Fruit fly (Drosophila melanogaster) whole organism, embryonic: ENCODE measurements around the gene CG33331.

Source experiments
- Asciz ChIP-seq: fragments of 200-800 bp; sonication (Bioruptor generic); optimal IDR thresholded peaks from 2 replicates; lab custom pipeline; 2017; ENCODE audit warnings: missing biosample characterization, mild to moderate bottlenecking, missing genetic modification characterization, missing genetic modification reagents
- Bteb2 ChIP-seq: fragments of 200-800 bp; sonication (Bioruptor generic); optimal IDR thresholded peaks from 2 replicates; lab custom pipeline; 2016; ENCODE audit warnings: missing biosample characterization, missing genetic modification characterization
- CG11398 ChIP-seq: fragments of 200-800 bp; sonication (Bioruptor generic); optimal IDR thresholded peaks from 2 replicates; lab custom pipeline; 2016; ENCODE audit warnings: missing biosample characterization, missing genetic modification characterization
- CG11456 ChIP-seq: fragments of 200-800 bp; sonication (Bioruptor generic); IDR thresholded peaks from 3 replicates; pipeline ENCODE4 v1.3.6; 2022; ENCODE audit warnings: missing biosample characterization, missing genetic modification characterization
- CG11723 ChIP-seq: fragments of 200-800 bp; sonication (Bioruptor generic); optimal IDR thresholded peaks from 2 replicates; lab custom pipeline; 2017; ENCODE audit warnings: missing biosample characterization, mild to moderate bottlenecking, missing genetic modification characterization
- CG12299 ChIP-seq: fragments of 200-800 bp; sonication (Bioruptor generic); optimal IDR thresholded peaks from 2 replicates; lab custom pipeline; 2018; ENCODE audit warnings: missing biosample characterization, mild to moderate bottlenecking, missing genetic modification characterization
- CG14014 ChIP-seq: fragments of 200-800 bp; sonication (Bioruptor generic); IDR thresholded peaks from 2 replicates; pipeline ENCODE4 v1.3.6; 2022; ENCODE audit warnings: missing biosample characterization, missing genetic modification characterization
- CG14050 ChIP-seq: fragments of 200-800 bp; sonication (Bioruptor generic); IDR thresholded peaks from 3 replicates; pipeline ENCODE4 v1.3.6; 2022; ENCODE audit warnings: missing biosample characterization, missing genetic modification characterization
- CG14710 ChIP-seq: fragments of 200-800 bp; sonication (Bioruptor generic); optimal IDR thresholded peaks from 3 replicates; lab custom pipeline; 2019; ENCODE audit warnings: missing biosample characterization, mild to moderate bottlenecking, missing genetic modification characterization, moderate library complexity
- CG16813 ChIP-seq: fragments of 200-800 bp; sonication (Bioruptor generic); IDR thresholded peaks from 3 replicates; pipeline ENCODE4 v1.3.6; 2022; ENCODE audit warnings: missing biosample characterization, missing genetic modification characterization; ENCODE audit not compliant: partially characterized antibody
- CG17612 ChIP-seq: fragments of 200-800 bp; sonication (Bioruptor generic); IDR thresholded peaks from 2 replicates; pipeline ENCODE4 v1.3.6; 2022; ENCODE audit warnings: missing biosample characterization, missing genetic modification characterization
- CG17912 ChIP-seq: fragments of 200-800 bp; sonication (Bioruptor generic); optimal IDR thresholded peaks from 2 replicates; lab custom pipeline; 2018; ENCODE audit warnings: missing biosample characterization, mild to moderate bottlenecking, missing genetic modification characterization
- CG1832 ChIP-seq: fragments of 200-800 bp; sonication (Bioruptor generic); optimal IDR thresholded peaks from 2 replicates; lab custom pipeline; 2017; ENCODE audit warnings: missing biosample characterization, mild to moderate bottlenecking, missing genetic modification characterization, inconsistent platforms
- CG18476 ChIP-seq: fragments of 200-800 bp; sonication (Bioruptor generic); optimal IDR thresholded peaks from 2 replicates; lab custom pipeline; 2016; ENCODE audit warnings: missing biosample characterization, mild to moderate bottlenecking, missing genetic modification characterization
- CG2199 ChIP-seq: fragments of 200-800 bp; sonication (Bioruptor generic); IDR thresholded peaks from 3 replicates; pipeline ENCODE4 v1.3.6; 2022; ENCODE audit warnings: missing biosample characterization, missing genetic modification characterization
- CG33213 ChIP-seq: fragments of 200-800 bp; sonication (Bioruptor generic); optimal IDR thresholded peaks from 3 replicates; lab custom pipeline; 2016; ENCODE audit warnings: missing biosample characterization, missing genetic modification characterization
- CG33557 ChIP-seq: fragments of 200-800 bp; sonication (Bioruptor generic); optimal IDR thresholded peaks from 2 replicates; lab custom pipeline; 2019; ENCODE audit warnings: missing biosample characterization, mild to moderate bottlenecking, missing genetic modification characterization, moderate library complexity
- CG34224 ChIP-seq: fragments of 200-800 bp; sonication (Bioruptor generic); IDR thresholded peaks from 3 replicates; pipeline ENCODE4 v1.3.6; 2022; ENCODE audit warnings: missing biosample characterization, missing genetic modification characterization; ENCODE audit not compliant: partially characterized antibody
- CG3847 ChIP-seq: fragments of 200-800 bp; sonication (Bioruptor generic); IDR thresholded peaks from 2 replicates; pipeline ENCODE4 v1.3.6; 2022; ENCODE audit warnings: missing biosample characterization, missing genetic modification characterization
- CG4282 ChIP-seq: fragments of 200-800 bp; sonication (Bioruptor generic); optimal IDR thresholded peaks from 2 replicates; lab custom pipeline; 2016; ENCODE audit warnings: missing biosample characterization, missing genetic modification characterization
- CoRest ChIP-seq: fragments of 200-800 bp; sonication (Bioruptor generic); optimal IDR thresholded peaks from 3 replicates; lab custom pipeline; 2018; ENCODE audit warnings: missing biosample characterization, mild to moderate bottlenecking, missing genetic modification characterization, moderate library complexity
- Dp ChIP-seq: fragments of 200-800 bp; sonication (Bioruptor generic); optimal IDR thresholded peaks from 2 replicates; lab custom pipeline; 2018; ENCODE audit warnings: missing biosample characterization, mild to moderate bottlenecking, missing genetic modification characterization, moderate library complexity
- Gsc ChIP-seq: fragments of 200-800 bp; sonication (Bioruptor generic); IDR thresholded peaks from 2 replicates; pipeline ENCODE4 v1.3.6; 2022; ENCODE audit warnings: missing biosample characterization, missing genetic modification characterization
- Hr3 ChIP-seq: fragments of 200-800 bp; sonication (Bioruptor generic); optimal IDR thresholded peaks from 3 replicates; lab custom pipeline; 2016; ENCODE audit warnings: missing biosample characterization, missing genetic modification characterization
- Max ChIP-seq: fragments of 200-800 bp; sonication (Bioruptor generic); optimal IDR thresholded peaks from 2 replicates; lab custom pipeline; 2016; ENCODE audit warnings: missing biosample characterization, mild to moderate bottlenecking, missing genetic modification characterization
- PHDP ChIP-seq: fragments of 200-800 bp; sonication (Bioruptor generic); optimal IDR thresholded peaks from 3 replicates; lab custom pipeline; 2018; ENCODE audit warnings: missing biosample characterization, mild to moderate bottlenecking, missing genetic modification characterization, moderate library complexity
- Ravus ChIP-seq: fragments of 200-800 bp; sonication (Bioruptor generic); IDR thresholded peaks from 2 replicates; pipeline ENCODE4 v1.3.6; 2022; ENCODE audit warnings: missing biosample characterization, missing genetic modification characterization
- Sin3A ChIP-seq: fragments of >200 bp; optimal IDR thresholded peaks from 2 replicates; lab custom pipeline; 2018
- Six4 ChIP-seq: fragments of 200-800 bp; sonication (Bioruptor generic); optimal IDR thresholded peaks from 2 replicates; lab custom pipeline; 2016; ENCODE audit warnings: missing biosample characterization, missing genetic modification characterization
- Trl ChIP-seq, 3 experiments: fragments of >200 bp in 2 of 3; fragments of 200-800 bp in 1 of 3; sonication (Bioruptor generic) in 1 of 3; optimal IDR thresholded peaks; 2 replicates in 1 of 3; 3 replicates in 2 of 3; lab custom pipeline; 2016 to 2017; ENCODE audit warnings: missing biosample characterization in 1 of 3, missing genetic modification characterization in 1 of 3
- abd-A ChIP-seq: fragments of 200-800 bp; sonication (Bioruptor generic); optimal IDR thresholded peaks from 3 replicates; lab custom pipeline; 2019; ENCODE audit warnings: missing biosample characterization, mild to moderate bottlenecking, missing genetic modification characterization, moderate library complexity
- al ChIP-seq: fragments of 200-800 bp; sonication (Bioruptor generic); IDR thresholded peaks from 2 replicates; pipeline ENCODE4 v1.3.6; 2022; ENCODE audit warnings: missing biosample characterization, missing genetic modification characterization
- amos ChIP-seq: fragments of 200-800 bp; sonication (Bioruptor generic); IDR thresholded peaks from 2 replicates; pipeline ENCODE4 v1.3.6; 2022; ENCODE audit warnings: missing biosample characterization, missing genetic modification characterization; ENCODE audit not compliant: partially characterized antibody
- ara ChIP-seq: fragments of 200-800 bp; sonication (Bioruptor generic); IDR thresholded peaks from 2 replicates; pipeline ENCODE4 v1.3.6; 2022; ENCODE audit warnings: missing biosample characterization, missing genetic modification characterization
- bbx ChIP-seq: fragments of 200-800 bp; sonication (Bioruptor generic); IDR thresholded peaks from 2 replicates; pipeline ENCODE4 v1.3.6; 2022; ENCODE audit warnings: missing biosample characterization, missing genetic modification characterization; ENCODE audit not compliant: partially characterized antibody
- btn ChIP-seq: fragments of 200-800 bp; sonication (Bioruptor generic); optimal IDR thresholded peaks from 2 replicates; lab custom pipeline; 2016; ENCODE audit warnings: missing biosample characterization, missing genetic modification characterization
- crc ChIP-seq: fragments of 200-800 bp; sonication (Bioruptor generic); optimal IDR thresholded peaks from 2 replicates; lab custom pipeline; 2016; ENCODE audit warnings: missing biosample characterization, missing genetic modification characterization
- crol ChIP-seq: fragments of 200-800 bp; sonication (Bioruptor generic); IDR thresholded peaks from 2 replicates; pipeline ENCODE4 v1.3.6; 2022; ENCODE audit warnings: missing biosample characterization, missing genetic modification characterization
- dati ChIP-seq: fragments of 200-800 bp; sonication (Bioruptor generic); IDR thresholded peaks from 2 replicates; pipeline ENCODE4 v1.3.6; 2022; ENCODE audit warnings: missing biosample characterization, missing genetic modification characterization
- eve ChIP-seq, 2 experiments: fragments of >200 bp; optimal IDR thresholded peaks; 2 replicates each; lab custom pipeline; 2017; ENCODE audit warnings: missing biosample characterization in 2 of 2, missing genetic modification characterization in 2 of 2
- fu2 ChIP-seq: fragments of 200-800 bp; sonication (Bioruptor generic); optimal IDR thresholded peaks from 2 replicates; lab custom pipeline; 2016; ENCODE audit warnings: missing biosample characterization, missing genetic modification characterization
- gcm2 ChIP-seq: fragments of 200-800 bp; sonication (Bioruptor generic); optimal IDR thresholded peaks from 2 replicates; lab custom pipeline; 2016; ENCODE audit warnings: missing biosample characterization, missing genetic modification characterization
- gro ChIP-seq: fragments of 200-800 bp; sonication (Bioruptor generic); optimal IDR thresholded peaks from 2 replicates; lab custom pipeline; 2016; ENCODE audit warnings: missing biosample characterization, missing genetic modification characterization
- klu ChIP-seq: fragments of 200-800 bp; sonication (Bioruptor generic); IDR thresholded peaks from 2 replicates; pipeline ENCODE4 v1.3.6; 2022; ENCODE audit warnings: missing biosample characterization, missing genetic modification characterization
- nom ChIP-seq: fragments of 200-800 bp; sonication (Bioruptor generic); optimal IDR thresholded peaks from 2 replicates; lab custom pipeline; 2017; ENCODE audit warnings: missing biosample characterization, missing genetic modification characterization, mild to moderate bottlenecking, moderate library complexity, missing genetic modification reagents
- pan ChIP-seq, 4 experiments: fragments of >200 bp in 3 of 4; fragments of 200-800 bp in 1 of 4; sonication (Bioruptor generic) in 1 of 4; optimal IDR thresholded peaks in 3 of 4; IDR thresholded peaks in 1 of 4; 2 replicates each; pipeline versions ENCODE4 v1.3.6 to Lab custom; 2017 to 2022; ENCODE audit warnings: missing biosample characterization in 2 of 4, missing genetic modification characterization in 2 of 4, mixed read lengths in 1 of 4
- pros ChIP-seq: fragments of 200-800 bp; sonication (Bioruptor generic); optimal IDR thresholded peaks from 3 replicates; lab custom pipeline; 2019; ENCODE audit warnings: missing biosample characterization, mild to moderate bottlenecking, missing genetic modification characterization, moderate library complexity
- pum ChIP-seq: fragments of 200-800 bp; sonication (Bioruptor generic); optimal IDR thresholded peaks from 2 replicates; lab custom pipeline; 2016; ENCODE audit warnings: missing biosample characterization, missing genetic modification characterization
- toy ChIP-seq: fragments of 200-800 bp; sonication (Bioruptor generic); IDR thresholded peaks from 2 replicates; pipeline ENCODE4 v1.3.6; 2022; ENCODE audit warnings: missing biosample characterization, missing genetic modification characterization
- zfh2 ChIP-seq: fragments of 200-800 bp; sonication (Bioruptor generic); optimal IDR thresholded peaks from 2 replicates; lab custom pipeline; 2016; ENCODE audit warnings: missing biosample characterization, missing genetic modification characterization

The CG33331 gene

dm6 chr3R:14886011-14886534 lies at the start of gene CG33331, which contains the start of the genes Rrp6 and CG33332 (continued):
- TF ChIP-seq ara (GFP tag; lab: Robert Waterston, UW) (peak; percentile 31; the same call in 1 of the 2 replicates), bbx (GFP tag; lab: Robert Waterston, UW) (peak; percentile 63), abd-A (tag; lab: Kevin White, UChicago) (no peak), btn (GFP tag; lab: Kevin White, UChicago) (no peak), crol (no peak), Trl (optimal IDR thresholded peaks at IDR 0.05; lab: Kevin White, UChicago) (no peak), Trl (GFP tag; optimal IDR thresholded peaks at IDR 0.05; lab: Kevin White, UChicago) (peak; percentile 68), gro (GFP tag; lab: Kevin White, UChicago) (peak; percentile 37), Max (GFP tag; lab: Kevin White, UChicago) (peak; percentile 65), Dp (GFP tag; lab: Kevin White, UChicago) (peak; percentile 53), amos (GFP tag; lab: Robert Waterston, UW) (peak; percentile 56), CG11398 (GFP tag; lab: Kevin White, UChicago) (no peak), CG14710 (tag; lab: Kevin White, UChicago) (peak; percentile 99), Six4 (GFP tag; lab: Kevin White, UChicago) (peak; percentile 71), pan (optimal IDR thresholded peaks at IDR 0.05; lab: Kevin White, UChicago) (no peak), pan (GFP tag; optimal IDR thresholded peaks at IDR 0.05 in 1 of 2, IDR thresholded peaks at IDR 0.05 in 1 of 2) (peak in 1 of 2 experiments; percentile 56), Hr3 (GFP tag; lab: Kevin White, UChicago) (peak; percentile 80), Sin3A (peak; percentile 14), CG17912 (no peak), CG1832 (no peak), Ravus (no peak), CG3847 (GFP tag; lab: Robert Waterston, UW) (peak; percentile 80), CG17612 (GFP tag; lab: Robert Waterston, UW) (no peak), nom (GFP tag; lab: Kevin White, UChicago) (peak; percentile 65), dati (GFP tag; lab: Robert Waterston, UW) (no peak), pros (GFP tag; lab: Kevin White, UChicago) (no peak), CG11723 (GFP tag; lab: Kevin White, UChicago) (peak; percentile 55), CG2199 (GFP tag; lab: Robert Waterston, UW) (no peak), CoRest (tag; lab: Kevin White, UChicago) (peak; percentile 85), CG33213 (GFP tag; lab: Kevin White, UChicago) (peak; percentile 49), al (peak; percentile 54), crc (GFP tag; lab: Kevin White, UChicago) (peak; percentile 21), klu (GFP tag; lab: Robert Waterston, UW) (no peak; the same call in 1 of the 2 replicates), toy (GFP tag; lab: Robert Waterston, UW) (no peak), CG34224 (GFP tag; lab: Robert Waterston, UW) (peak; percentile 80), CG11456 (peak; percentile 61; the same call in 2 of the 3 replicates), gcm2 (GFP tag; lab: Kevin White, UChicago) (no peak), CG16813 (peak; percentile 62), Bteb2 (GFP tag; lab: Kevin White, UChicago) (peak; percentile 54), pum (GFP tag; lab: Kevin White, UChicago) (peak; percentile 46), eve (GFP tag; optimal IDR thresholded peaks at IDR 0.05; lab: Kevin White, UChicago) (no peak), CG12299 (tag; lab: Kevin White, UChicago) (peak; percentile 58), fu2 (GFP tag; lab: Kevin White, UChicago) (peak; percentile 66), CG14050 (GFP tag; lab: Robert Waterston, UW) (0 out of 3 replicates have a peak, but pooled peaks have one; percentile 15), CG18476 (GFP tag; lab: Kevin White, UChicago) (peak; percentile 54), CG4282 (GFP tag; lab: Kevin White, UChicago) (peak; percentile 41), PHDP (tag; lab: Kevin White, UChicago) (peak; percentile 71), CG33557 (peak; percentile 45), Asciz (GFP tag; lab: Kevin White, UChicago) (no peak), Gsc (GFP tag; lab: Robert Waterston, UW) (no peak), CG14014 (GFP tag; lab: Robert Waterston, UW) (0 out of 2 replicates have a peak, but pooled peaks have one; percentile 23), zfh2 (GFP tag; lab: Kevin White, UChicago) (peak; percentile 76)
